Worm (Caenorhabditis elegans) whole organism, L2 larva: Measurements from ENCODE around the gene T24E12.11.

Experiments
- C34F6.9 ChIP-seq: fragments of 150-350 bp; optimal IDR thresholded peaks from 2 replicates; lab custom pipeline; 2014; ENCODE audit warnings: missing biosample characterization, missing genetic modification characterization
- R02D3.7 ChIP-seq: fragments of 150-350 bp; optimal IDR thresholded peaks from 2 replicates; lab custom pipeline; 2014; ENCODE audit warnings: missing biosample characterization, missing genetic modification characterization
- alr-1 ChIP-seq: fragments of 150-350 bp; optimal IDR thresholded peaks from 2 replicates; lab custom pipeline; 2014; ENCODE audit warnings: missing biosample characterization, missing genetic modification characterization
- aly-2 ChIP-seq: fragments of 150-350 bp; optimal IDR thresholded peaks from 2 replicates; lab custom pipeline; 2014; ENCODE audit warnings: missing biosample characterization, missing genetic modification characterization
- ama-1 ChIP-seq: fragments of 150-350 bp; optimal IDR thresholded peaks from 2 replicates; lab custom pipeline; 2018; ENCODE audit warnings: inconsistent platforms
- blmp-1 ChIP-seq: sonication (generic microtip); optimal IDR thresholded peaks from 2 replicates; lab custom pipeline; 2017; ENCODE audit warnings: missing genetic modification characterization, mild to moderate bottlenecking, missing compliant biosample characterization, antibody characterized with exemption, moderate library complexity; ENCODE audit not compliant: insufficient read depth
- ceh-16 ChIP-seq: fragments of 150-350 bp; optimal IDR thresholded peaks from 2 replicates; lab custom pipeline; 2014; ENCODE audit warnings: missing biosample characterization, missing genetic modification characterization
- ceh-82 ChIP-seq: fragments of 150-350 bp; optimal IDR thresholded peaks from 2 replicates; lab custom pipeline; 2014; ENCODE audit warnings: missing biosample characterization, missing genetic modification characterization
- dmd-4 ChIP-seq: sonication (generic microtip); optimal IDR thresholded peaks from 2 replicates; lab custom pipeline; 2017; ENCODE audit warnings: missing biosample characterization, missing genetic modification characterization
- egl-27 ChIP-seq: sonication (generic microtip); optimal IDR thresholded peaks from 3 replicates; lab custom pipeline; 2017; ENCODE audit warnings: missing biosample characterization, missing genetic modification reagents, missing genetic modification characterization
- elt-1 ChIP-seq: fragments of 150-350 bp; optimal IDR thresholded peaks from 2 replicates; lab custom pipeline; 2014; ENCODE audit warnings: missing biosample characterization, missing genetic modification characterization
- fos-1 ChIP-seq: fragments of 150-350 bp; optimal IDR thresholded peaks from 2 replicates; lab custom pipeline; 2014; ENCODE audit warnings: missing biosample characterization, missing genetic modification characterization
- lin-11 ChIP-seq: fragments of 150-350 bp; sonication (generic microtip); optimal IDR thresholded peaks from 2 replicates; lab custom pipeline; 2014; ENCODE audit warnings: missing biosample characterization, missing genetic modification characterization, inconsistent platforms, mixed read lengths
- lin-13 ChIP-seq: fragments of 150-350 bp; optimal IDR thresholded peaks from 2 replicates; lab custom pipeline; 2014; ENCODE audit warnings: missing biosample characterization, missing genetic modification reagents, missing genetic modification characterization
- lin-39 ChIP-seq: fragments of 150-350 bp; optimal IDR thresholded peaks from 2 replicates; lab custom pipeline; 2014; ENCODE audit warnings: missing biosample characterization, missing genetic modification reagents, missing genetic modification characterization
- lsy-2 ChIP-seq, 2 experiments: fragments of 150-350 bp in 1 of 2; sonication (generic microtip) in 1 of 2; optimal IDR thresholded peaks; 2 replicates each; lab custom pipeline; 2014 to 2017; ENCODE audit warnings: missing biosample characterization in 2 of 2, missing genetic modification characterization in 2 of 2
- mab-5 ChIP-seq: fragments of 150-350 bp; optimal IDR thresholded peaks from 2 replicates; lab custom pipeline; 2014; ENCODE audit warnings: missing biosample characterization, missing genetic modification characterization
- mbf-1 ChIP-seq: sonication (generic microtip); optimal IDR thresholded peaks from 2 replicates; lab custom pipeline; 2017; ENCODE audit warnings: missing biosample characterization, missing genetic modification characterization
- mdl-1 ChIP-seq, 2 experiments: fragments of 150-350 bp in 1 of 2; sonication (generic microtip) in 1 of 2; optimal IDR thresholded peaks; 2 replicates each; lab custom pipeline; 2017; ENCODE audit warnings: missing biosample characterization in 2 of 2, missing genetic modification characterization in 2 of 2
- nhr-10 ChIP-seq: sonication (generic microtip); optimal IDR thresholded peaks from 2 replicates; lab custom pipeline; 2017; ENCODE audit warnings: missing biosample characterization, missing genetic modification characterization
- nhr-11 ChIP-seq: fragments of 150-350 bp; optimal IDR thresholded peaks from 2 replicates; lab custom pipeline; 2014; ENCODE audit warnings: missing biosample characterization, missing genetic modification characterization
- nhr-12 ChIP-seq: fragments of 150-350 bp; optimal IDR thresholded peaks from 2 replicates; lab custom pipeline; 2014; ENCODE audit warnings: missing biosample characterization, missing genetic modification characterization
- nhr-129 ChIP-seq: fragments of 150-350 bp; optimal IDR thresholded peaks from 2 replicates; lab custom pipeline; 2014; ENCODE audit warnings: missing biosample characterization, missing genetic modification characterization
- nhr-237 ChIP-seq: fragments of 150-350 bp; optimal IDR thresholded peaks from 2 replicates; lab custom pipeline; 2014; ENCODE audit warnings: missing biosample characterization, missing genetic modification characterization
- nhr-6 ChIP-seq: fragments of 150-350 bp; optimal IDR thresholded peaks from 2 replicates; lab custom pipeline; 2014; ENCODE audit warnings: missing biosample characterization, missing genetic modification characterization
- nhr-77 ChIP-seq: fragments of 150-350 bp; optimal IDR thresholded peaks from 2 replicates; lab custom pipeline; 2014; ENCODE audit warnings: missing biosample characterization, missing genetic modification characterization
- peb-1 ChIP-seq: fragments of 150-350 bp; optimal IDR thresholded peaks from 2 replicates; lab custom pipeline; 2014; ENCODE audit warnings: missing biosample characterization, missing genetic modification characterization
- sma-3 ChIP-seq: sonication (generic microtip); optimal IDR thresholded peaks from 2 replicates; lab custom pipeline; 2016; ENCODE audit warnings: missing genetic modification reagents, missing genetic modification characterization, missing compliant biosample characterization
- sma-9 ChIP-seq, 2 experiments: fragments of 150-350 bp in 1 of 2; sonication (generic microtip) in 1 of 2; optimal IDR thresholded peaks; 2 replicates each; lab custom pipeline; 2014 to 2016; ENCODE audit warnings: missing genetic modification characterization in 2 of 2, mild to moderate bottlenecking in 1 of 2, missing biosample characterization in 1 of 2, missing compliant biosample characterization in 1 of 2, missing genetic modification reagents in 1 of 2, moderate library complexity in 1 of 2
- snpc-4 ChIP-seq: fragments of 150-350 bp; optimal IDR thresholded peaks from 2 replicates; lab custom pipeline; 2014; ENCODE audit warnings: missing biosample characterization, missing genetic modification characterization
- unc-39 ChIP-seq: fragments of 150-350 bp; optimal IDR thresholded peaks from 2 replicates; lab custom pipeline; 2014; ENCODE audit warnings: missing biosample characterization, missing genetic modification characterization
- unc-62 ChIP-seq: fragments of 150-350 bp; optimal IDR thresholded peaks from 2 replicates; lab custom pipeline; 2014; ENCODE audit warnings: missing biosample characterization, missing genetic modification reagents, missing genetic modification characterization
- zag-1 ChIP-seq: fragments of 150-350 bp; optimal IDR thresholded peaks from 2 replicates; lab custom pipeline; 2014; ENCODE audit warnings: missing biosample characterization, missing genetic modification characterization
- ztf-4 ChIP-seq: fragments of 150-350 bp; optimal IDR thresholded peaks from 2 replicates; lab custom pipeline; 2014; ENCODE audit warnings: missing biosample characterization, missing genetic modification characterization

Gene T24E12.11

ce11 chrII:3786538-3786937 lies 7.2 kb upstream of the T24E12.11 start (continued):
- TF ChIP-seq nhr-6 (tag; lab: Kevin White, UChicago) (no peak), nhr-77 (tag; lab: Kevin White, UChicago) (no peak), nhr-129 (tag; lab: Kevin White, UChicago) (no peak), unc-39 (no peak), nhr-12 (no peak), ceh-16 (tag; lab: Kevin White, UChicago) (no peak)

- no peak for TF ChIP-seq blmp-1 (tag; lab: Kevin White, UChicago)
- TF ChIP-seq dmd-4 (tag; lab: Kevin White, UChicago), result no peak
- no peak for TF ChIP-seq ztf-4 (tag; lab: Kevin White, UChicago)
- no peak for TF ChIP-seq nhr-237 (tag; lab: Kevin White, UChicago)
- TF ChIP-seq sma-3 (GFP tag; lab: Kevin White, UChicago), result no peak
Measured at ce11 chrII:3785756-3786155, 6.4 kb upstream of the T24E12.11 start.

ce11 chrII:3785257-3785656 lies 5.9 kb upstream of the T24E12.11 start, which contains the start of gene T24E12.1:
T24E12.1 (plus strand) TSS chrII:3785557.
- TF ChIP-seq lin-11 (tag; lab: Kevin White, UChicago) (no peak), unc-62 (GFP tag; lab: Kevin White, UChicago) (no peak), nhr-129 (tag; lab: Kevin White, UChicago) (no peak), snpc-4 (tag; lab: Kevin White, UChicago) (no peak), ama-1 (lab: Kevin White, UChicago) (no peak), R02D3.7 (no peak), ceh-82 (tag; lab: Kevin White, UChicago) (no peak), egl-27 (no peak), fos-1 (no peak), ztf-4 (tag; lab: Kevin White, UChicago) (no peak), alr-1 (tag; lab: Kevin White, UChicago) (no peak), zag-1 (tag; lab: Kevin White, UChicago) (no peak), sma-9 (GFP tag; optimal IDR thresholded peaks at IDR 0.05; lab: Kevin White, UChicago) (no peak), sma-9 (tag; optimal IDR thresholded peaks at IDR 0.05; lab: Kevin White, UChicago) (no peak), mab-5 (tag; lab: Kevin White, UChicago) (no peak)
- TF ChIP-seq, all 48 proteins: peak for 0

- TF ChIP-seq ceh-16 (tag; lab: Kevin White, UChicago) (no peak), C34F6.9 (tag; lab: Kevin White, UChicago) (no peak), nhr-10 (tag; lab: Kevin White, UChicago) (no peak), peb-1 (tag; lab: Kevin White, UChicago) (no peak), lsy-2 (tag; optimal IDR thresholded peaks at IDR 0.05; lab: Kevin White, UChicago) (no peak), nhr-237 (tag; lab: Kevin White, UChicago) (no peak), ceh-82 (tag; lab: Kevin White, UChicago) (no peak), ama-1 (lab: Kevin White, UChicago) (no peak), nhr-11 (no peak), aly-2 (tag; lab: Kevin White, UChicago) (no peak), mdl-1 (tag; optimal IDR thresholded peaks at IDR 0.05; lab: Kevin White, UChicago) (no peak), elt-1 (tag; lab: Kevin White, UChicago) (no peak), lin-11 (tag; lab: Kevin White, UChicago) (no peak)
Measured at ce11 chrII:3782309-3783000, 3.1 kb upstream of the T24E12.11 start, which contains the start of gene T24E12.2. T24E12.2 (plus strand) TSS chrII:3782950.

ce11 chrII:3781238-3781637 lies 1.9 kb upstream of the T24E12.11 start:
- TF ChIP-seq mbf-1 (tag; lab: Kevin White, UChicago), result no peak
- no peak for TF ChIP-seq nhr-77 (tag; lab: Kevin White, UChicago)
- TF ChIP-seq lin-39 (tag; lab: Kevin White, UChicago), result no peak
- TF ChIP-seq lin-13, result no peak
- TF ChIP-seq nhr-12, result no peak
